Fruit fly (Drosophila melanogaster) whole organism, prepupa: ENCODE data around the gene CG6689.

Source experiments
- Blimp-1 ChIP-seq: fragments of 200-800 bp; sonication (Bioruptor generic); optimal IDR thresholded peaks from 3 replicates; lab custom pipeline; 2017; ENCODE audit warnings: missing biosample characterization, missing genetic modification characterization, mild to moderate bottlenecking, moderate library complexity, missing genetic modification reagents
- CG10631 ChIP-seq: fragments of 200-800 bp; sonication (Bioruptor generic); optimal IDR thresholded peaks from 2 replicates; lab custom pipeline; 2016; ENCODE audit warnings: missing biosample characterization, missing genetic modification characterization
- CG10669 ChIP-seq: fragments of 200-800 bp; sonication (Bioruptor generic); optimal IDR thresholded peaks from 3 replicates; lab custom pipeline; 2018; ENCODE audit warnings: missing biosample characterization, mild to moderate bottlenecking, missing genetic modification characterization, moderate library complexity
- CG11294 ChIP-seq: fragments of 200-800 bp; sonication (Bioruptor generic); IDR thresholded peaks from 2 replicates; pipeline ENCODE4 v1.3.6; 2022; ENCODE audit warnings: missing biosample characterization, missing genetic modification characterization
- CG11762 ChIP-seq: fragments of 200-800 bp; sonication (Bioruptor generic); optimal IDR thresholded peaks from 3 replicates; lab custom pipeline; 2016; ENCODE audit warnings: missing biosample characterization, missing genetic modification characterization; ENCODE audit not compliant: insufficient read depth
- CG11902 ChIP-seq: fragments of 200-800 bp; sonication (Bioruptor generic); optimal IDR thresholded peaks from 3 replicates; lab custom pipeline; 2016; ENCODE audit warnings: missing biosample characterization, missing genetic modification characterization
- CG1621 ChIP-seq: fragments of 200-800 bp; sonication (Bioruptor generic); optimal IDR thresholded peaks from 3 replicates; lab custom pipeline; 2018; ENCODE audit warnings: missing biosample characterization, mild to moderate bottlenecking, missing genetic modification characterization
- CG16779 ChIP-seq: fragments of 200-800 bp; sonication (Bioruptor generic); optimal IDR thresholded peaks from 3 replicates; lab custom pipeline; 2017; ENCODE audit warnings: missing biosample characterization, mild to moderate bottlenecking, missing genetic modification characterization
- CG31627 ChIP-seq: fragments of 200-800 bp; sonication (Bioruptor generic); optimal IDR thresholded peaks from 3 replicates; lab custom pipeline; 2016; ENCODE audit warnings: missing biosample characterization, missing genetic modification characterization
- CG3919 ChIP-seq: fragments of 200-800 bp; sonication (Bioruptor generic); optimal IDR thresholded peaks from 3 replicates; lab custom pipeline; 2016; ENCODE audit warnings: missing biosample characterization, missing genetic modification characterization
- CG4318 ChIP-seq: fragments of 200-800 bp; sonication (Bioruptor generic); optimal IDR thresholded peaks from 3 replicates; lab custom pipeline; 2017; ENCODE audit warnings: missing biosample characterization, mild to moderate bottlenecking, missing genetic modification characterization
- CG6276 ChIP-seq: fragments of 200-800 bp; sonication (Bioruptor generic); optimal IDR thresholded peaks from 2 replicates; lab custom pipeline; 2017; ENCODE audit warnings: missing biosample characterization, mild to moderate bottlenecking, missing genetic modification characterization
- CG6792 ChIP-seq: fragments of 200-800 bp; sonication (Bioruptor generic); optimal IDR thresholded peaks from 3 replicates; lab custom pipeline; 2016; ENCODE audit warnings: missing biosample characterization, missing genetic modification characterization
- CG6808 ChIP-seq: fragments of 200-800 bp; sonication (Bioruptor generic); optimal IDR thresholded peaks from 3 replicates; lab custom pipeline; 2017; ENCODE audit warnings: missing biosample characterization, missing genetic modification characterization, mild to moderate bottlenecking, moderate library complexity, missing genetic modification reagents
- CG7368 ChIP-seq: fragments of 200-800 bp; sonication (Bioruptor generic); optimal IDR thresholded peaks from 3 replicates; lab custom pipeline; 2016; ENCODE audit warnings: missing biosample characterization, missing genetic modification characterization
- CG8119 ChIP-seq: fragments of 200-800 bp; sonication (Bioruptor generic); IDR thresholded peaks from 3 replicates; pipeline ENCODE4 v1.3.6; 2022; ENCODE audit warnings: missing biosample characterization, missing genetic modification characterization
- CG8319 ChIP-seq: fragments of 200-800 bp; sonication (Bioruptor generic); optimal IDR thresholded peaks from 3 replicates; lab custom pipeline; 2016; ENCODE audit warnings: missing biosample characterization, missing genetic modification characterization
- CG8632 ChIP-seq: fragments of 200-800 bp; sonication (Bioruptor generic); optimal IDR thresholded peaks from 3 replicates; lab custom pipeline; 2016; ENCODE audit warnings: missing biosample characterization, missing genetic modification characterization
- CG9139 ChIP-seq: fragments of 200-800 bp; sonication (Bioruptor generic); optimal IDR thresholded peaks from 3 replicates; lab custom pipeline; 2017; ENCODE audit warnings: missing biosample characterization, mild to moderate bottlenecking, missing genetic modification characterization
- Eip75B ChIP-seq: fragments of 200-800 bp; sonication (Bioruptor generic); optimal IDR thresholded peaks from 3 replicates; lab custom pipeline; 2016; ENCODE audit warnings: missing biosample characterization, missing genetic modification characterization
- Eip78C ChIP-seq: fragments of 200-800 bp; sonication (Bioruptor generic); peaks from one replicate; lab custom pipeline; 2016; ENCODE audit warnings: missing biosample characterization, missing genetic modification characterization
- Eip93F ChIP-seq: fragments of 200-800 bp; sonication (Bioruptor generic); optimal IDR thresholded peaks from 2 replicates; lab custom pipeline; 2016; ENCODE audit warnings: missing biosample characterization, mild to moderate bottlenecking, missing genetic modification characterization
- Ets21C ChIP-seq: fragments of 200-800 bp; sonication (Bioruptor generic); optimal IDR thresholded peaks from 3 replicates; lab custom pipeline; 2016; ENCODE audit warnings: missing biosample characterization, missing genetic modification characterization
- Ets96B ChIP-seq: fragments of 200-800 bp; optimal IDR thresholded peaks from 2 replicates; lab custom pipeline; 2019; ENCODE audit warnings: missing biosample characterization, mild to moderate bottlenecking, missing genetic modification characterization, moderate library complexity
- Gug ChIP-seq: fragments of 200-800 bp; sonication (Bioruptor generic); IDR thresholded peaks from 2 replicates; pipeline ENCODE4 v1.3.6; 2022; ENCODE audit warnings: missing biosample characterization, missing genetic modification characterization
- Hr38 ChIP-seq: sonication (Bioruptor generic); optimal IDR thresholded peaks from 2 replicates; lab custom pipeline; 2016; ENCODE audit warnings: missing biosample characterization, missing genetic modification characterization
- Hr39 ChIP-seq: fragments of 200-800 bp; sonication (Bioruptor generic); optimal IDR thresholded peaks from 2 replicates; lab custom pipeline; 2016; ENCODE audit warnings: missing biosample characterization, missing genetic modification characterization
- Hr4 ChIP-seq: fragments of 200-800 bp; sonication (Bioruptor generic); optimal IDR thresholded peaks from 3 replicates; lab custom pipeline; 2016; ENCODE audit warnings: missing biosample characterization, missing genetic modification characterization
- Lpt ChIP-seq: fragments of 200-800 bp; sonication (Bioruptor generic); optimal IDR thresholded peaks from 3 replicates; lab custom pipeline; 2016; ENCODE audit warnings: missing biosample characterization, missing genetic modification characterization
- OdsH ChIP-seq: fragments of 200-800 bp; sonication (Bioruptor generic); optimal IDR thresholded peaks from 3 replicates; lab custom pipeline; 2016; ENCODE audit warnings: missing biosample characterization, missing genetic modification characterization
- Smox ChIP-seq: fragments of 200-800 bp; sonication (Bioruptor generic); optimal IDR thresholded peaks from 3 replicates; lab custom pipeline; 2016; ENCODE audit warnings: missing biosample characterization, missing genetic modification characterization
- Sox102F ChIP-seq: fragments of 200-800 bp; sonication (Bioruptor generic); optimal IDR thresholded peaks from 2 replicates; lab custom pipeline; 2016; ENCODE audit warnings: missing biosample characterization, mild to moderate bottlenecking, missing genetic modification characterization
- Sox15 ChIP-seq: fragments of 200-800 bp; sonication (Bioruptor generic); optimal IDR thresholded peaks from 3 replicates; lab custom pipeline; 2016; ENCODE audit warnings: missing biosample characterization, missing genetic modification characterization
- achi ChIP-seq: fragments of 200-800 bp; sonication (Bioruptor generic); optimal IDR thresholded peaks from 3 replicates; lab custom pipeline; 2016; ENCODE audit warnings: missing biosample characterization, missing genetic modification characterization
- cyc ChIP-seq: fragments of 200-800 bp; sonication (Bioruptor generic); optimal IDR thresholded peaks from 3 replicates; lab custom pipeline; 2016; ENCODE audit warnings: missing biosample characterization, missing genetic modification characterization
- dsx ChIP-seq: fragments of 200-800 bp; optimal IDR thresholded peaks from 3 replicates; lab custom pipeline; 2019; ENCODE audit warnings: missing biosample characterization, mild to moderate bottlenecking, missing genetic modification characterization, moderate library complexity; ENCODE audit not compliant: poor library complexity, severe bottlenecking
- eg ChIP-seq: fragments of 200-800 bp; sonication (Bioruptor generic); IDR thresholded peaks from 3 replicates; pipeline ENCODE4 v1.3.6; 2022; ENCODE audit warnings: missing biosample characterization, missing genetic modification characterization
- fd59A ChIP-seq: fragments of 200-800 bp; sonication (Bioruptor generic); optimal IDR thresholded peaks from 2 replicates; lab custom pipeline; 2017; ENCODE audit warnings: missing biosample characterization, mild to moderate bottlenecking, missing genetic modification characterization, missing genetic modification reagents
- fd85E ChIP-seq: fragments of 200-800 bp; sonication (Bioruptor generic); optimal IDR thresholded peaks from 3 replicates; lab custom pipeline; 2016; ENCODE audit warnings: missing biosample characterization, missing genetic modification characterization
- fkh ChIP-seq: fragments of 200-800 bp; sonication (Bioruptor generic); optimal IDR thresholded peaks from 3 replicates; lab custom pipeline; 2017; ENCODE audit warnings: missing biosample characterization, mild to moderate bottlenecking, missing genetic modification characterization, moderate library complexity
- lz ChIP-seq: fragments of 200-800 bp; sonication (Bioruptor generic); optimal IDR thresholded peaks from 3 replicates; lab custom pipeline; 2016; ENCODE audit warnings: missing biosample characterization, missing genetic modification characterization
- net ChIP-seq: fragments of 200-800 bp; sonication (Bioruptor generic); optimal IDR thresholded peaks from 3 replicates; lab custom pipeline; 2016; ENCODE audit warnings: missing biosample characterization, missing genetic modification characterization
- pdm3 ChIP-seq: fragments of 200-800 bp; sonication (Bioruptor generic); optimal IDR thresholded peaks from 3 replicates; lab custom pipeline; 2016; ENCODE audit warnings: missing biosample characterization, missing genetic modification characterization
- salr ChIP-seq, 2 experiments: fragments of 200-800 bp; sonication (Bioruptor generic); optimal IDR thresholded peaks; 3 replicates each; lab custom pipeline; 2016 to 2018; ENCODE audit warnings: missing biosample characterization in 2 of 2, missing genetic modification characterization in 2 of 2, mild to moderate bottlenecking in 1 of 2
- ss ChIP-seq, 2 experiments: fragments of 200-800 bp; sonication (Bioruptor generic); optimal IDR thresholded peaks; 2 replicates in 1 of 2; 3 replicates in 1 of 2; lab custom pipeline; 2017 to 2018; ENCODE audit warnings: mild to moderate bottlenecking in 2 of 2, missing biosample characterization in 2 of 2, missing genetic modification characterization in 2 of 2, moderate library complexity in 1 of 2
- svp ChIP-seq: fragments of 200-800 bp; sonication (Bioruptor generic); peaks from one replicate; lab custom pipeline; 2016; ENCODE audit warnings: missing biosample characterization, missing genetic modification characterization
- topi ChIP-seq: fragments of 200-800 bp; sonication (Bioruptor generic); optimal IDR thresholded peaks from 3 replicates; lab custom pipeline; 2016; ENCODE audit warnings: missing biosample characterization, missing genetic modification characterization
- vri ChIP-seq: fragments of 200-800 bp; sonication (Bioruptor generic); optimal IDR thresholded peaks from 3 replicates; lab custom pipeline; 2016; ENCODE audit warnings: missing biosample characterization, mild to moderate bottlenecking, missing genetic modification characterization

The CG6689 gene

DNA sequence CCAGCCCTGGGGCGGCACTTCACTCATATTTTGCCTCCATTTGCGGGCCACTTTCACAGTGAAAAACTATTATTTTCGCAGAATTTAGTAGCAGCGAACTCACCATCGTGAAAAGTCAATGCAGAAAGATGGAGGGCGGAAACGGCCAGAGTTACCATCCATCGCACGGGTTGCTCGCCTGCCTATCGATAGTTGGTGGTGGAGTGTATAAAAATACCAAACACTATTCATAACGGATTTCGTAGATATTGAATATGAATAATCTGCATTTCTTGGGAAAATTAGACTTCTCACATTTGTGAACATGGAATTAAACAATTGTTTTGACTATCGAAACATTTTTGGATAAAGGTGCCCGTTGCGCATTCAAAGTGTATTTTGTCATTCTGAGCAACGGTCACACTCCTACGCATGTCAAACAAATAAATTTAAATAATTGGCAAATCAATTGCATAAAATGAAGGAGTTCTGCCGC lies 3.7 kb downstream of the CG6689 start, which contains the start of the genes RpS25 and CG4820 (continued):
- TF ChIP-seq CG10631 (GFP tag; lab: Kevin White, UChicago) (no peak), CG8632 (peak; percentile 73), net (GFP tag; lab: Kevin White, UChicago) (peak; percentile 88), Eip78C (GFP tag; lab: Kevin White, UChicago) (peak; percentile 96), Ets96B (tag; lab: Kevin White, UChicago) (peak; percentile 41), fd59A (peak; percentile 57), Eip75B (GFP tag; lab: Kevin White, UChicago) (peak; percentile 85), pdm3 (GFP tag; lab: Kevin White, UChicago) (peak; percentile 82), topi (GFP tag; lab: Kevin White, UChicago) (peak; percentile 86), lz (peak; percentile 91), CG31627 (GFP tag; lab: Kevin White, UChicago) (peak; percentile 85), CG11902 (GFP tag; lab: Kevin White, UChicago) (peak; percentile 53), svp (no peak), Hr39 (GFP tag; lab: Kevin White, UChicago) (peak; percentile 84), CG3919 (peak; percentile 92), Sox102F (GFP tag; lab: Kevin White, UChicago) (peak; percentile 89), fkh (GFP tag; lab: Kevin White, UChicago) (peak; percentile 94), CG6808 (GFP tag; lab: Kevin White, UChicago) (peak; percentile 79), fd85E (peak; percentile 84), Hr4 (GFP tag; lab: Kevin White, UChicago) (no peak), Blimp-1 (peak; percentile 67), CG6792 (GFP tag; lab: Kevin White, UChicago) (peak; percentile 77), Ets21C (GFP tag; lab: Kevin White, UChicago) (peak; percentile 64), CG11762 (GFP tag; lab: Kevin White, UChicago) (peak; percentile 60), Hr38 (GFP tag; lab: Kevin White, UChicago) (no peak)

DNA sequence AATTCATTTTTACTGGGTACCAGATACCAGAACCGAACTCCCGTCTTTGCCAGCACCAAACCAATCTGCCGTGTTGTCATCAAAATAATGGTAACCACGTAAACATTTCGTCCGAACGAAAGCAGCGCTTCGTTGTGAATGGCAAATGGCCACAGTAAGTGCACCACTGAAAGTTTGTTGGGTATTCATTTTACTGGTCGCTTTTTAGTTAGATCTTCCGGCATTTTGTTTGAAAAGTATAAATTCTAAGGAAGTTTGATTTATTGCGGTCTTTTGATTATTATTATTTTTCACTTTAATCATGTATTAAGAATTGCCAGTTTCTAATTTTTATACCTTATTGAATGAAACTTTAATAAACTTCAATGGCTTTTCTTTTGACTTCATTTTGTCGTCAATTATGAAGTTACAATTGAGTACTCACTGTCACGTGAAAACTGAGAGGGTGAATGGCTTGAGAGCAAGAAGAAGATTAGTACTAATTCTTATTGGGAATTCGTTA lies 5.4 kb downstream of the CG6689 start, which contains the start of gene ZnT86D:
TSS of gene ZnT86D (minus strand) at position 91 of the 502 bp plus-strand sequence.
- TF ChIP-seq CG8119 (GFP tag; lab: Robert Waterston, UW) (peak; percentile 51; the same call in 2 of the 3 replicates), CG8319 (GFP tag; lab: Kevin White, UChicago) (no peak), pdm3 (GFP tag; lab: Kevin White, UChicago) (peak; percentile 69), Lpt (no peak), CG6276 (GFP tag; lab: Kevin White, UChicago) (no peak), Gug (GFP tag; lab: Robert Waterston, UW) (0 out of 2 replicates have a peak, but pooled peaks have one; percentile 54), Sox15 (GFP tag; lab: Kevin White, UChicago) (peak; percentile 25), eg (GFP tag; lab: Robert Waterston, UW) (peak; percentile 61), lz (peak; percentile 80), Sox102F (GFP tag; lab: Kevin White, UChicago) (peak; percentile 76), salr (GFP tag; optimal IDR thresholded peaks at IDR 0.05; lab: Kevin White, UChicago) (peak in 1 of 2 experiments; percentile 54), topi (GFP tag; lab: Kevin White, UChicago) (peak; percentile 78), CG7368 (GFP tag; lab: Kevin White, UChicago) (no peak), OdsH (GFP tag; lab: Kevin White, UChicago) (peak; percentile 71), CG11294 (GFP tag; lab: Robert Waterston, UW) (peak; percentile 47; the same call in 1 of the 2 replicates), Hr38 (GFP tag; lab: Kevin White, UChicago) (no peak), CG11902 (GFP tag; lab: Kevin White, UChicago) (peak; percentile 67), Smox (GFP tag; lab: Kevin White, UChicago) (peak; percentile 65), CG1621 (tag; lab: Kevin White, UChicago) (peak; percentile 45), achi (peak; percentile 64), cyc (GFP tag; lab: Kevin White, UChicago) (peak; percentile 76), CG16779 (tag; lab: Kevin White, UChicago) (no peak), Ets96B (tag; lab: Kevin White, UChicago) (peak; percentile 62), CG9139 (no peak), svp (no peak), Ets21C (GFP tag; lab: Kevin White, UChicago) (peak; percentile 58), Eip93F (GFP tag; lab: Kevin White, UChicago) (no peak), CG4318 (GFP tag; lab: Kevin White, UChicago) (no peak), vri (GFP tag; lab: Kevin White, UChicago) (peak; percentile 56), dsx (GFP tag; lab: Kevin White, UChicago) (peak; percentile 56), Eip75B (GFP tag; lab: Kevin White, UChicago) (peak; percentile 70), ss (GFP tag; optimal IDR thresholded peaks at IDR 0.05; lab: Kevin White, UChicago) (peak; percentile 11 to 67), CG10669 (GFP tag; lab: Kevin White, UChicago) (peak; percentile 65), CG6792 (GFP tag; lab: Kevin White, UChicago) (peak; percentile 43)
